Worm (Caenorhabditis elegans) whole organism, L4 larva: Measurements from ENCODE around the gene F56A8.5.

Experiments used
- F49E8.2 ChIP-seq: sonication (generic microtip); optimal IDR thresholded peaks from 2 replicates; lab custom pipeline; 2016; ENCODE audit warnings: missing compliant biosample characterization, mild to moderate bottlenecking, missing genetic modification characterization, borderline replicate concordance
- R02D3.7 ChIP-seq: fragments of 150-350 bp; sonication (generic microtip); optimal IDR thresholded peaks from 3 replicates; lab custom pipeline; 2014; ENCODE audit warnings: missing biosample characterization, missing genetic modification characterization
- Y5F2A.4 ChIP-seq: fragments of 200-800 bp; sonication (Bioruptor generic); optimal IDR thresholded peaks from 2 replicates; lab custom pipeline; 2018; ENCODE audit warnings: mild to moderate bottlenecking, missing genetic modification characterization, missing compliant biosample characterization
- Y75B8A.6 ChIP-seq: fragments of 200-800 bp; sonication (Bioruptor generic); IDR thresholded peaks from 2 replicates; pipeline ENCODE4 v1.3.6; 2022; ENCODE audit warnings: missing genetic modification reagents, missing genetic modification characterization, missing compliant biosample characterization
- ZK337.2 ChIP-seq: fragments of 200-800 bp; sonication (Bioruptor generic); IDR thresholded peaks from 2 replicates; pipeline ENCODE4 v1.3.6; 2022; ENCODE audit warnings: missing genetic modification reagents, missing genetic modification characterization, missing compliant biosample characterization
- aha-1 ChIP-seq: fragments of 150-350 bp; peaks from one replicate; lab custom pipeline; 2014; ENCODE audit warnings: missing biosample characterization, missing genetic modification characterization
- ama-1 ChIP-seq: fragments of 150-350 bp; optimal IDR thresholded peaks from 2 replicates; lab custom pipeline; 2014; ENCODE audit warnings: inconsistent platforms, mixed read lengths
- attf-4 ChIP-seq: sonication (generic microtip); optimal IDR thresholded peaks from 3 replicates; lab custom pipeline; 2017; ENCODE audit warnings: missing biosample characterization, missing genetic modification characterization
- ceh-28 ChIP-seq: fragments of 150-350 bp; optimal IDR thresholded peaks from 2 replicates; lab custom pipeline; 2014; ENCODE audit warnings: missing biosample characterization, missing genetic modification reagents, missing genetic modification characterization
- ceh-32 ChIP-seq: sonication (generic microtip); optimal IDR thresholded peaks from 2 replicates; lab custom pipeline; 2016; ENCODE audit warnings: mild to moderate bottlenecking, missing genetic modification characterization, missing compliant biosample characterization; ENCODE audit not compliant: poor library complexity
- ceh-44 ChIP-seq: fragments of 200-800 bp; sonication (Bioruptor generic); IDR thresholded peaks from 2 replicates; pipeline ENCODE4 v1.3.6; 2022; ENCODE audit warnings: missing genetic modification reagents, missing genetic modification characterization, missing compliant biosample characterization
- ceh-82 ChIP-seq: sonication (generic microtip); optimal IDR thresholded peaks from 2 replicates; lab custom pipeline; 2017; ENCODE audit warnings: missing biosample characterization, missing genetic modification characterization
- ctbp-1 ChIP-seq: fragments of 200-800 bp; sonication (Bioruptor generic); IDR thresholded peaks from 2 replicates; pipeline ENCODE4 v1.3.6; 2022; ENCODE audit warnings: missing genetic modification reagents, missing genetic modification characterization, missing compliant biosample characterization
- daf-12 ChIP-seq: fragments of 150-350 bp; optimal IDR thresholded peaks from 2 replicates; lab custom pipeline; 2014; ENCODE audit warnings: missing biosample characterization, missing genetic modification reagents, missing genetic modification characterization
- daf-19 ChIP-seq: fragments of 200-800 bp; sonication (Bioruptor generic); conservative IDR thresholded peaks from 2 replicates; pipeline ENCODE4 v1.3.6; 2022; ENCODE audit warnings: missing genetic modification characterization, missing compliant biosample characterization
- daf-8 ChIP-seq: fragments of 200-800 bp; sonication (Bioruptor generic); IDR thresholded peaks from 2 replicates; pipeline ENCODE4 v1.3.6; 2022; ENCODE audit warnings: missing genetic modification characterization, missing compliant biosample characterization
- dve-1 ChIP-seq: sonication (generic microtip); optimal IDR thresholded peaks from 2 replicates; lab custom pipeline; 2017; ENCODE audit warnings: antibody characterized with exemption, mild to moderate bottlenecking, missing genetic modification characterization, missing compliant biosample characterization; ENCODE audit not compliant: insufficient read depth
- egl-27 ChIP-seq: sonication (generic microtip); optimal IDR thresholded peaks from 3 replicates; lab custom pipeline; 2017; ENCODE audit warnings: missing biosample characterization, missing genetic modification reagents, missing genetic modification characterization
- gei-8 ChIP-seq: fragments of 200-800 bp; sonication (Bioruptor generic); optimal IDR thresholded peaks from 2 replicates; lab custom pipeline; 2018; ENCODE audit warnings: mild to moderate bottlenecking, missing genetic modification characterization, missing compliant biosample characterization
- hlh-11 ChIP-seq: fragments of 200-800 bp; sonication (Bioruptor generic); optimal IDR thresholded peaks from 2 replicates; lab custom pipeline; 2018; ENCODE audit warnings: mild to moderate bottlenecking, missing genetic modification characterization, missing compliant biosample characterization
- hlh-30 ChIP-seq: sonication (generic microtip); optimal IDR thresholded peaks from 2 replicates; lab custom pipeline; 2017; ENCODE audit warnings: antibody characterized with exemption, mild to moderate bottlenecking, missing genetic modification characterization, missing compliant biosample characterization; ENCODE audit not compliant: insufficient read depth
- lim-7 ChIP-seq: fragments of 200-800 bp; sonication (Bioruptor generic); IDR thresholded peaks from 2 replicates; pipeline ENCODE4 v1.3.6; 2022; ENCODE audit warnings: missing genetic modification characterization, missing compliant biosample characterization
- lin-15B ChIP-seq: fragments of 150-350 bp; sonication (generic microtip); optimal IDR thresholded peaks from 3 replicates; lab custom pipeline; 2014; ENCODE audit warnings: missing biosample characterization, missing genetic modification characterization
- lin-38 ChIP-seq: fragments of 200-800 bp; sonication (Bioruptor generic); IDR thresholded peaks from 2 replicates; pipeline ENCODE4 v1.3.6; 2022; ENCODE audit warnings: missing genetic modification reagents, missing genetic modification characterization, missing compliant biosample characterization
- lin-39 ChIP-seq: fragments of 150-350 bp; optimal IDR thresholded peaks from 2 replicates; lab custom pipeline; 2014; ENCODE audit warnings: missing biosample characterization, missing genetic modification reagents, missing genetic modification characterization
- lir-3 ChIP-seq: sonication (generic microtip); optimal IDR thresholded peaks from 2 replicates; lab custom pipeline; 2016; ENCODE audit warnings: mild to moderate bottlenecking, missing genetic modification characterization, missing compliant biosample characterization
- lsy-2 ChIP-seq, 2 experiments: fragments of 150-350 bp in 1 of 2; sonication (generic microtip) in 1 of 2; optimal IDR thresholded peaks; 2 replicates each; lab custom pipeline; 2014 to 2017; ENCODE audit warnings: missing biosample characterization in 2 of 2, missing genetic modification characterization in 2 of 2
- madf-5 ChIP-seq, 2 experiments: fragments of 200-800 bp; sonication (Bioruptor generic); IDR thresholded peaks; 2 replicates each; pipeline ENCODE4 v1.3.6; 2022; ENCODE audit warnings: missing compliant biosample characterization in 2 of 2, missing genetic modification characterization in 2 of 2
- mdl-1 ChIP-seq, 2 experiments: fragments of 150-350 bp in 1 of 2; sonication (generic microtip) in 1 of 2; optimal IDR thresholded peaks; 2 replicates each; lab custom pipeline; 2014 to 2017; ENCODE audit warnings: missing biosample characterization in 2 of 2, missing genetic modification characterization in 2 of 2
- mdt-29 ChIP-seq: fragments of 200-800 bp; sonication (Bioruptor generic); IDR thresholded peaks from 2 replicates; pipeline ENCODE4 v1.3.6; 2022; ENCODE audit warnings: missing genetic modification reagents, missing genetic modification characterization, missing compliant biosample characterization
- mep-1 ChIP-seq: fragments of 150-350 bp; sonication (generic microtip); optimal IDR thresholded peaks from 3 replicates; lab custom pipeline; 2014; ENCODE audit warnings: missing biosample characterization, missing genetic modification characterization
- mes-2 ChIP-seq: sonication (generic microtip); optimal IDR thresholded peaks from 2 replicates; lab custom pipeline; 2016; ENCODE audit warnings: missing genotype, mild to moderate bottlenecking, missing genetic modification characterization, missing compliant biosample characterization; ENCODE audit not compliant: poor library complexity, severe bottlenecking
- mxl-2 ChIP-seq: fragments of 200-800 bp; sonication (Bioruptor generic); conservative IDR thresholded peaks from 2 replicates; pipeline ENCODE4 v1.3.6; 2022; ENCODE audit warnings: missing genetic modification reagents, missing genetic modification characterization, missing compliant biosample characterization
- nhr-10 ChIP-seq: fragments of 150-350 bp; optimal IDR thresholded peaks from 2 replicates; lab custom pipeline; 2014; ENCODE audit warnings: missing biosample characterization, missing genetic modification characterization
- nhr-102 ChIP-seq: sonication (generic microtip); optimal IDR thresholded peaks from 2 replicates; lab custom pipeline; 2016; ENCODE audit warnings: mild to moderate bottlenecking, missing genetic modification characterization, moderate library complexity, missing compliant biosample characterization
- nhr-25 ChIP-seq: sonication (generic microtip); optimal IDR thresholded peaks from 2 replicates; lab custom pipeline; 2017; ENCODE audit warnings: missing genetic modification characterization, mild to moderate bottlenecking, missing compliant biosample characterization, antibody characterized with exemption, moderate library complexity, borderline replicate concordance; ENCODE audit not compliant: insufficient read depth
- nhr-28 ChIP-seq: fragments of 150-350 bp; optimal IDR thresholded peaks from 2 replicates; lab custom pipeline; 2014; ENCODE audit warnings: missing biosample characterization, missing genetic modification characterization
- nhr-42 ChIP-seq: fragments of 200-800 bp; sonication (Bioruptor generic); IDR thresholded peaks from 2 replicates; pipeline ENCODE4 v1.3.6; 2022; ENCODE audit warnings: missing genetic modification characterization, missing compliant biosample characterization
- nhr-48 ChIP-seq: sonication (generic microtip); optimal IDR thresholded peaks from 2 replicates; lab custom pipeline; 2016; ENCODE audit warnings: mild to moderate bottlenecking, missing genetic modification characterization, missing compliant biosample characterization
- nhr-6 ChIP-seq: fragments of 150-350 bp; optimal IDR thresholded peaks from 2 replicates; lab custom pipeline; 2014; ENCODE audit warnings: missing biosample characterization, missing genetic modification characterization
- nhr-77 ChIP-seq: fragments of 150-350 bp; optimal IDR thresholded peaks from 2 replicates; lab custom pipeline; 2014; ENCODE audit warnings: missing biosample characterization, missing genetic modification characterization
- pha-4 ChIP-seq, 2 experiments: fragments of 150-350 bp in 1 of 2; fragments of 200-800 bp in 1 of 2; sonication (Bioruptor generic) in 1 of 2; IDR thresholded peaks in 1 of 2; optimal IDR thresholded peaks in 1 of 2; 2 replicates each; pipeline versions ENCODE4 v1.3.6 to Lab custom; 2014 to 2022; ENCODE audit warnings: missing genetic modification characterization in 2 of 2, missing genetic modification reagents in 2 of 2, missing biosample characterization in 1 of 2, missing compliant biosample characterization in 1 of 2
- set-16 ChIP-seq: fragments of 200-800 bp; sonication (Bioruptor generic); IDR thresholded peaks from 2 replicates; pipeline ENCODE4 v1.3.6; 2022; ENCODE audit warnings: missing genetic modification reagents, missing genetic modification characterization, missing compliant biosample characterization
- spr-3 ChIP-seq: fragments of 200-800 bp; sonication (Bioruptor generic); optimal IDR thresholded peaks from 2 replicates; lab custom pipeline; 2018; ENCODE audit warnings: mild to moderate bottlenecking, missing genetic modification characterization, missing compliant biosample characterization
- unc-130 ChIP-seq: sonication (generic microtip); optimal IDR thresholded peaks from 2 replicates; lab custom pipeline; 2016; ENCODE audit warnings: missing genetic modification reagents, missing genetic modification characterization, missing compliant biosample characterization
- unc-62 ChIP-seq, 3 experiments: fragments of 150-350 bp in 1 of 3; sonication (generic microtip); optimal IDR thresholded peaks in 2 of 3; peaks in 1 of 3; 1 replicate in 1 of 3; 2 replicates in 2 of 3; lab custom pipeline; 2014 to 2017; ENCODE audit warnings: missing biosample characterization in 3 of 3, missing genetic modification characterization in 3 of 3, missing genetic modification reagents in 3 of 3, missing genotype in 1 of 3
- vab-7 ChIP-seq: fragments of 200-800 bp; sonication (Bioruptor generic); IDR thresholded peaks from 2 replicates; pipeline ENCODE4 v1.3.6; 2022; ENCODE audit warnings: missing genetic modification reagents, missing genetic modification characterization, missing compliant biosample characterization
- zag-1 ChIP-seq: fragments of 150-350 bp; optimal IDR thresholded peaks from 2 replicates; lab custom pipeline; 2014; ENCODE audit warnings: missing biosample characterization, missing genetic modification characterization
- zip-11 ChIP-seq: fragments of 200-800 bp; sonication (Bioruptor generic); IDR thresholded peaks from 2 replicates; pipeline ENCODE4 v1.3.6; 2022; ENCODE audit warnings: missing genetic modification characterization, missing compliant biosample characterization
- ztf-11 ChIP-seq: fragments of 150-350 bp; optimal IDR thresholded peaks from 2 replicates; lab custom pipeline; 2014; ENCODE audit warnings: missing biosample characterization, missing genetic modification characterization

Gene F56A8.5

ce11 chrIII:13268856-13269255 lies 3.2 kb downstream of the F56A8.5 start, which contains the start of gene cpf-2 (continued):
- TF ChIP-seq spr-3 (GFP tag; lab: Kevin White, UChicago) (no peak), lim-7 (GFP tag; lab: Robert Waterston, UW) (peak; percentile 63; the same call in 1 of the 2 replicates), daf-8 (GFP tag; lab: Robert Waterston, UW) (no peak), zip-11 (GFP tag; lab: Robert Waterston, UW) (no peak), nhr-6 (peak; percentile 61), unc-130 (GFP tag; lab: Kevin White, UChicago) (peak; percentile 58), unc-62 (GFP tag; optimal IDR thresholded peaks at IDR 0.05 in 1 of 2; lab: Kevin White, UChicago) (peak in 1 of 2 experiments; percentile 74), unc-62 (tag; optimal IDR thresholded peaks at IDR 0.05; lab: Kevin White, UChicago) (no peak), nhr-77 (tag; lab: Kevin White, UChicago) (no peak), lin-39 (no peak), dve-1 (tag; lab: Kevin White, UChicago) (peak; percentile 49), nhr-48 (tag; lab: Kevin White, UChicago) (peak; percentile 42), ceh-44 (no peak), hlh-11 (tag; lab: Kevin White, UChicago) (peak; percentile 61), lir-3 (tag; lab: Kevin White, UChicago) (no peak), egl-27 (tag; lab: Kevin White, UChicago) (no peak), mep-1 (peak; percentile 73), vab-7 (GFP tag; lab: Robert Waterston, UW) (0 out of 2 replicates have a peak, but pooled peaks have one; percentile 22), gei-8 (GFP tag; lab: Kevin White, UChicago) (no peak), ceh-82 (tag; lab: Kevin White, UChicago) (no peak), lin-38 (peak; percentile 74), lsy-2 (tag; optimal IDR thresholded peaks at IDR 0.05; lab: Kevin White, UChicago) (peak in 1 of 2 experiments; percentile 72), nhr-102 (tag; lab: Kevin White, UChicago) (peak; percentile 40), mdl-1 (tag; optimal IDR thresholded peaks at IDR 0.05; lab: Kevin White, UChicago) (no peak), ceh-28 (tag; lab: Kevin White, UChicago) (peak; percentile 3), zag-1 (tag; lab: Kevin White, UChicago) (no peak), set-16 (GFP tag; lab: Robert Waterston, UW) (no peak), mxl-2 (GFP tag; lab: Robert Waterston, UW) (no peak), ztf-11 (tag; lab: Kevin White, UChicago) (no peak), mdt-29 (GFP tag; lab: Robert Waterston, UW) (no peak), attf-4 (tag; lab: Kevin White, UChicago) (no peak), R02D3.7 (tag; lab: Kevin White, UChicago) (no peak), daf-19 (GFP tag; lab: Robert Waterston, UW) (no peak), pha-4 (GFP tag; IDR thresholded peaks at IDR 0.05; lab: Robert Waterston, UW) (0 out of 2 replicates have a peak, but pooled peaks have one; percentile 24), pha-4 (tag; optimal IDR thresholded peaks at IDR 0.05; lab: Kevin White, UChicago) (no peak), daf-12 (no peak), nhr-28 (tag; lab: Kevin White, UChicago) (no peak), ctbp-1 (GFP tag; lab: Robert Waterston, UW) (peak; percentile 57; the same call in 1 of the 2 replicates), Y5F2A.4 (GFP tag; lab: Kevin White, UChicago) (no peak), hlh-30 (tag; lab: Kevin White, UChicago) (peak; percentile 45), F49E8.2 (tag; lab: Kevin White, UChicago) (no peak), mes-2 (peak; percentile 95), nhr-10 (tag; lab: Kevin White, UChicago) (no peak), ZK337.2 (peak; percentile 54; the same call in 1 of the 2 replicates), ceh-32 (tag; lab: Kevin White, UChicago) (no peak), Y75B8A.6 (GFP tag; lab: Robert Waterston, UW) (no peak), nhr-25 (tag; lab: Kevin White, UChicago) (peak; percentile 72), madf-5 (GFP tag; IDR thresholded peaks at IDR 0.05; lab: Robert Waterston, UW) (no peak), aha-1 (peak; percentile 99), ama-1 (lab: Kevin White, UChicago) (no peak), lin-15B (tag; lab: Kevin White, UChicago) (no peak), nhr-42 (GFP tag; lab: Robert Waterston, UW) (0 out of 2 replicates have a peak, but pooled peaks have one; percentile 59)
